Fruit fly (Drosophila melanogaster): ENCODE results near the gene Rhau.

Rhau gene

DNA sequence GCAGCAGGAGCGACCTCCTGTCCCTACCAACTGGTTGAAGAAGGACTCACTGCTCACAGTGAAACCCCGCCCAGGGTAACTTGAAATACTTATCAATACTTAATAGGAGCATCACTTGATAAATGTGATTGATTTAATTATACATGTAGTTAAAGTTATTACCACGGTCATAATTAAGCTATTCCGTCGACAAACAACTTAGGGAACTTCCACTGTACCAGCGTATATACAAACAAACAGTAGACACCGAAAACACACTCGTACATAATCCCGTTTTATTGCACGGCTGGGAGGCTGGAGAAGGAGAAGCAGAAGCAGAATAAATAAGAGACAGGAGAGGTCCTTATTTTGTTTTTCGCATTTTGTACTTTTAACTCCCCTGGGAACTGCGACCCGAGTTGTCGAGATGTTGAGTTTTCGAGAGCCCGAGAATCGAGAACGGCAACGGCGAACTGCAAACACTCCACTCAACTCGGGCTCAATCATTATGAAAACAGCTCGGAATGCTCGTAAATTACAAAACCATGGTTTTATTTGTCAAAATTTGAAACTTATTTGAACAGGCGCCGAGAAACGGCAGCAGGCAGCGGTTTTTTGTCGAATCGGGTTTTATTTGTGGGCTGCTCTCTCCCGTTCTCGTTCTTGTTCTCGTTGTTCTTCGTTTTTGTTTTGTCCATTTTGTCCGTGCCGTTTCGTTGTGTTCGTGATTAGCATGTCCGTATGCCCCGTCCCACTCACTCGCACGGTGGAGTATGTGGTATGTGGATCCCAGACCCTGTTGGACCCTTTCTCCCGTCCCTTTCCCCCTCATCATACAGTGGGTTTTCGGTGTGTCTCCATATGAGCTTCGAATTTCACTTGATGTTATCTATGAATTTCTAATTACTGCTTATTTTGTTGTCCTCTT lies 42.5 kb upstream of the Rhau start (continued):
- peak; percentile 68 for TF ChIP-seq HLH3B (GFP tag; IDR thresholded peaks at IDR 0.05)
- TF ChIP-seq CG2875 (GFP tag; optimal IDR thresholded peaks at IDR 0.05): no peak
- TF ChIP-seq tup (GFP tag; optimal IDR thresholded peaks at IDR 0.05): peak; percentile 22
- peak; percentile 44 for TF ChIP-seq CG4820 (GFP tag; optimal IDR thresholded peaks at IDR 0.05)
- TF ChIP-seq twi (tag; optimal IDR thresholded peaks at IDR 0.05): no peak
- TF ChIP-seq chn (GFP tag; optimal IDR thresholded peaks at IDR 0.05): peak; percentile 52
- peak; percentile 67 for TF ChIP-seq Dad (GFP tag; optimal IDR thresholded peaks at IDR 0.05)
- TF ChIP-seq Hey (tag; optimal IDR thresholded peaks at IDR 0.05): peak; percentile 38
- no peak for TF ChIP-seq unc-4 (GFP tag; IDR thresholded peaks at IDR 0.05; ENCODE audit: partially characterized antibody)
- TF ChIP-seq CG42726 (GFP tag; IDR thresholded peaks at IDR 0.05; ENCODE audit: partially characterized antibody): no peak
- peak; percentile 80 for TF ChIP-seq pho (GFP tag; optimal IDR thresholded peaks at IDR 0.05)
- TF ChIP-seq pzg (GFP tag; optimal IDR thresholded peaks at IDR 0.05): peak; percentile 19
- no peak for TF ChIP-seq kah (GFP tag; optimal IDR thresholded peaks at IDR 0.05)
- peak; percentile 38 for TF ChIP-seq kay (GFP tag; optimal IDR thresholded peaks at IDR 0.05)
- 0 out of 2 replicates have a peak, but pooled peaks have one; percentile 22 for TF ChIP-seq ap (GFP tag; IDR thresholded peaks at IDR 0.05)
- TF ChIP-seq CG11085 (GFP tag; IDR thresholded peaks at IDR 0.05): peak; percentile 69
- peak; percentile 99 for TF ChIP-seq Med (GFP tag)
- TF ChIP-seq trh (GFP tag; optimal IDR thresholded peaks at IDR 0.05): no peak
- TF ChIP-seq ewg (GFP tag; optimal IDR thresholded peaks at IDR 0.05): peak; percentile 26
- peak; percentile 7 for TF ChIP-seq CG6254 (GFP tag; optimal IDR thresholded peaks at IDR 0.05)
- peak; percentile 77 for TF ChIP-seq CG1603 (tag; optimal IDR thresholded peaks at IDR 0.05)
- peak; percentile 75 for TF ChIP-seq dmrt99B (tag; optimal IDR thresholded peaks at IDR 0.05)
- peak; percentile 83 for TF ChIP-seq jumu (GFP tag; optimal IDR thresholded peaks at IDR 0.05)
- TF ChIP-seq stwl (tag; optimal IDR thresholded peaks at IDR 0.05): no peak
- TF ChIP-seq Atf-2 (GFP tag; optimal IDR thresholded peaks at IDR 0.05): peak; percentile 70
- peak; percentile 1 for TF ChIP-seq Sox100B (GFP tag; optimal IDR thresholded peaks at IDR 0.05)
- TF ChIP-seq CG31441 (GFP tag; IDR thresholded peaks at IDR 0.05): peak; percentile 66; the same call in 1 of the 2 replicates
- 0 out of 3 replicates have a peak, but pooled peaks have one; percentile 70 for TF ChIP-seq so (GFP tag; IDR thresholded peaks at IDR 0.05)
- peak; percentile 79 for TF ChIP-seq CG16815 (GFP tag; optimal IDR thresholded peaks at IDR 0.05)
- TF ChIP-seq CG18476 (GFP tag; optimal IDR thresholded peaks at IDR 0.05): peak; percentile 53
- TF ChIP-seq jing (GFP tag; optimal IDR thresholded peaks at IDR 0.05): peak; percentile 61
- TF ChIP-seq NFAT (GFP tag; IDR thresholded peaks at IDR 0.05): peak; percentile 73
- peak; percentile 67 for TF ChIP-seq CG13775 (GFP tag; optimal IDR thresholded peaks at IDR 0.05)
- peak; percentile 30 for TF ChIP-seq CG2202 (tag; optimal IDR thresholded peaks at IDR 0.05)
- TF ChIP-seq CG2199 (GFP tag; IDR thresholded peaks at IDR 0.05): peak; percentile 86; the same call in 2 of the 3 replicates
- TF ChIP-seq CG10321 (GFP tag; IDR thresholded peaks at IDR 0.05): 0 out of 2 replicates have a peak, but pooled peaks have one; percentile 33
- TF ChIP-seq wor (GFP tag; IDR thresholded peaks at IDR 0.05): 0 out of 2 replicates have a peak, but pooled peaks have one; percentile 21
- TF ChIP-seq CG13287 (GFP tag; IDR thresholded peaks at IDR 0.05; ENCODE audit: partially characterized antibody): no peak
- no peak for TF ChIP-seq gsb-n (tag; optimal IDR thresholded peaks at IDR 0.05)
- TF ChIP-seq pros (GFP tag; optimal IDR thresholded peaks at IDR 0.05): peak; percentile 68
- TF ChIP-seq CG17361 (GFP tag; IDR thresholded peaks at IDR 0.05): peak; percentile 60; the same call in 2 of the 3 replicates
- TF ChIP-seq CG6689 (GFP tag; IDR thresholded peaks at IDR 0.05): peak; percentile 81
- TF ChIP-seq B-H1 (GFP tag; IDR thresholded peaks at IDR 0.05): no peak
- TF ChIP-seq al (GFP tag; IDR thresholded peaks at IDR 0.05): peak; percentile 62; the same call in 1 of the 2 replicates
- TF ChIP-seq Doc2 (GFP tag; IDR thresholded peaks at IDR 0.05): no peak
- TF ChIP-seq tap (tag; optimal IDR thresholded peaks at IDR 0.05): peak; percentile 57
- peak; percentile 60; the same call in 1 of the 2 replicates for TF ChIP-seq Rx (GFP tag; IDR thresholded peaks at IDR 0.05)
- peak; percentile 82 for TF ChIP-seq Side (GFP tag; optimal IDR thresholded peaks at IDR 0.05)

All from whole organism, embryonic.